Fruit fly (Drosophila melanogaster) whole organism, wandering third instar larva: ENCODE measurements around the gene Fadd.

Experiments
- HLH106 ChIP-seq: fragments of 200-800 bp; optimal IDR thresholded peaks from 3 replicates; lab custom pipeline; 2019; ENCODE audit warnings: missing biosample characterization, mild to moderate bottlenecking, missing genetic modification characterization, moderate library complexity
- Hnf4 ChIP-seq: fragments of 200-800 bp; sonication (Bioruptor generic); optimal IDR thresholded peaks from 2 replicates; lab custom pipeline; 2016; ENCODE audit warnings: missing biosample characterization, mild to moderate bottlenecking, missing genetic modification characterization
- Sp1 ChIP-seq: fragments of 200-800 bp; sonication (Bioruptor generic); optimal IDR thresholded peaks from 3 replicates; lab custom pipeline; 2019; ENCODE audit warnings: missing biosample characterization, mild to moderate bottlenecking, missing genetic modification characterization, moderate library complexity
- br ChIP-seq: fragments of 200-800 bp; sonication (Bioruptor generic); optimal IDR thresholded peaks from 2 replicates; lab custom pipeline; 2016; ENCODE audit warnings: missing biosample characterization, missing genetic modification characterization
- dmrt93B ChIP-seq: fragments of 200-800 bp; sonication (Bioruptor generic); optimal IDR thresholded peaks from 2 replicates; lab custom pipeline; 2018; ENCODE audit warnings: missing biosample characterization, mild to moderate bottlenecking, missing genetic modification characterization
- h ChIP-seq: fragments of 200-800 bp; sonication (Bioruptor generic); optimal IDR thresholded peaks from 3 replicates; lab custom pipeline; 2016; ENCODE audit warnings: missing biosample characterization, mild to moderate bottlenecking, missing genetic modification characterization
- woc ChIP-seq: sonication (Bioruptor generic); optimal IDR thresholded peaks from 2 replicates; lab custom pipeline; 2016; ENCODE audit warnings: missing biosample characterization, mild to moderate bottlenecking, missing genetic modification characterization

dm6 chr3R:22066440-22066839 is 32.2 kb downstream of the Fadd start:
- TF ChIP-seq h = no peak
- TF ChIP-seq woc (GFP tag; lab: Kevin White, UChicago) = no peak
- no peak for TF ChIP-seq Sp1 (GFP tag; lab: Kevin White, UChicago)
- no peak for TF ChIP-seq br (GFP tag; lab: Kevin White, UChicago)
- no peak for TF ChIP-seq HLH106 (tag; lab: Kevin White, UChicago)
- TF ChIP-seq dmrt93B = no peak
- no peak for TF ChIP-seq Hnf4 (GFP tag; lab: Kevin White, UChicago)
